Worm (Caenorhabditis elegans) whole organism, L3 larva: ENCODE data around the gene srh-195.

Source experiments
- ZK546.5 ChIP-seq: sonication (generic microtip); optimal IDR thresholded peaks from 2 replicates; lab custom pipeline; 2017; ENCODE audit warnings: missing biosample characterization, missing genetic modification characterization
- aly-2 ChIP-seq: fragments of 150-350 bp; optimal IDR thresholded peaks from 2 replicates; lab custom pipeline; 2014; ENCODE audit warnings: missing biosample characterization, missing genetic modification characterization
- ama-1 ChIP-seq: fragments of 150-350 bp; optimal IDR thresholded peaks from 2 replicates; lab custom pipeline; 2018
- ceh-82 ChIP-seq: fragments of 150-350 bp; optimal IDR thresholded peaks from 2 replicates; lab custom pipeline; 2014; ENCODE audit warnings: missing biosample characterization, missing genetic modification characterization
- ceh-9 ChIP-seq: sonication (generic microtip); optimal IDR thresholded peaks from 2 replicates; lab custom pipeline; 2018; ENCODE audit warnings: missing biosample characterization, missing genetic modification characterization
- daf-12 ChIP-seq: fragments of 150-350 bp; optimal IDR thresholded peaks from 2 replicates; lab custom pipeline; 2014; ENCODE audit warnings: missing biosample characterization, missing genetic modification reagents, missing genetic modification characterization
- egl-27 ChIP-seq: sonication (generic microtip); optimal IDR thresholded peaks from 4 replicates; lab custom pipeline; 2017; ENCODE audit warnings: missing biosample characterization, missing genetic modification reagents, missing genetic modification characterization
- egl-5 ChIP-seq: fragments of 150-350 bp; optimal IDR thresholded peaks from 2 replicates; lab custom pipeline; 2017; ENCODE audit warnings: missing biosample characterization, missing genetic modification reagents, missing genetic modification characterization, inconsistent platforms
- elt-2 ChIP-seq: sonication (generic microtip); optimal IDR thresholded peaks from 2 replicates; lab custom pipeline; 2016; ENCODE audit warnings: missing genetic modification reagents, mild to moderate bottlenecking, missing genetic modification characterization, missing compliant biosample characterization
- eor-1 ChIP-seq, 2 experiments: fragments of 150-350 bp; optimal IDR thresholded peaks; 2 replicates each; lab custom pipeline; 2014 to 2018; ENCODE audit warnings: missing biosample characterization in 2 of 2, missing genetic modification characterization in 2 of 2
- fkh-10 ChIP-seq: sonication (generic microtip); optimal IDR thresholded peaks from 2 replicates; lab custom pipeline; 2017; ENCODE audit warnings: missing biosample characterization, missing genetic modification reagents, missing genetic modification characterization
- fkh-2 ChIP-seq: fragments of 150-350 bp; optimal IDR thresholded peaks from 2 replicates; lab custom pipeline; 2014; ENCODE audit warnings: missing biosample characterization, missing genetic modification reagents, missing genetic modification characterization
- fos-1 ChIP-seq: fragments of 150-350 bp; optimal IDR thresholded peaks from 2 replicates; lab custom pipeline; 2014; ENCODE audit warnings: missing biosample characterization, missing genetic modification characterization
- hmg-11 ChIP-seq: sonication (generic microtip); optimal IDR thresholded peaks from 2 replicates; lab custom pipeline; 2016; ENCODE audit warnings: missing genetic modification characterization, missing compliant biosample characterization
- jun-1 ChIP-seq: fragments of 150-350 bp; optimal IDR thresholded peaks from 2 replicates; lab custom pipeline; 2014; ENCODE audit warnings: missing biosample characterization, missing genetic modification reagents, missing genetic modification characterization
- lin-15B ChIP-seq: fragments of 150-350 bp; optimal IDR thresholded peaks from 2 replicates; lab custom pipeline; 2014; ENCODE audit warnings: missing biosample characterization, missing genetic modification characterization
- lin-39 ChIP-seq: fragments of 150-350 bp; optimal IDR thresholded peaks from 2 replicates; lab custom pipeline; 2018; ENCODE audit warnings: missing biosample characterization, missing genetic modification reagents, missing genetic modification characterization
- mml-1 ChIP-seq: fragments of 150-350 bp; sonication (generic microtip); optimal IDR thresholded peaks from 3 replicates; lab custom pipeline; 2014; ENCODE audit warnings: missing biosample characterization, missing genetic modification characterization
- nfya-1 ChIP-seq: sonication (generic microtip); optimal IDR thresholded peaks from 2 replicates; lab custom pipeline; 2017; ENCODE audit warnings: missing genetic modification characterization, mild to moderate bottlenecking, missing compliant biosample characterization, antibody characterized with exemption, moderate library complexity; ENCODE audit not compliant: insufficient read depth
- nhr-12 ChIP-seq: fragments of 150-350 bp; optimal IDR thresholded peaks from 2 replicates; lab custom pipeline; 2014; ENCODE audit warnings: missing biosample characterization, missing genetic modification characterization
- nhr-23 ChIP-seq: fragments of 150-350 bp; optimal IDR thresholded peaks from 2 replicates; lab custom pipeline; 2014; ENCODE audit warnings: missing biosample characterization, missing genetic modification reagents, missing genetic modification characterization
- nhr-237 ChIP-seq: fragments of 150-350 bp; optimal IDR thresholded peaks from 2 replicates; lab custom pipeline; 2014; ENCODE audit warnings: missing biosample characterization, missing genetic modification characterization
- nhr-67 ChIP-seq: fragments of 150-350 bp; optimal IDR thresholded peaks from 2 replicates; lab custom pipeline; 2014; ENCODE audit warnings: missing biosample characterization, missing genetic modification characterization
- nhr-76 ChIP-seq: fragments of 150-350 bp; sonication (generic microtip); optimal IDR thresholded peaks from 5 replicates; lab custom pipeline; 2014; ENCODE audit warnings: missing biosample characterization, missing genetic modification characterization
- nhr-77 ChIP-seq: fragments of 150-350 bp; optimal IDR thresholded peaks from 2 replicates; lab custom pipeline; 2014; ENCODE audit warnings: missing biosample characterization, missing genetic modification characterization
- pha-4 ChIP-seq: fragments of 150-350 bp; optimal IDR thresholded peaks from 2 replicates; lab custom pipeline; 2014; ENCODE audit warnings: missing biosample characterization, missing genetic modification reagents, missing genetic modification characterization
- pqm-1 ChIP-seq: fragments of 150-350 bp; optimal IDR thresholded peaks from 2 replicates; lab custom pipeline; 2017; ENCODE audit warnings: missing biosample characterization, missing genetic modification characterization, inconsistent platforms
- skn-1 ChIP-seq: fragments of 150-350 bp; optimal IDR thresholded peaks from 2 replicates; lab custom pipeline; 2014; ENCODE audit warnings: missing biosample characterization, missing genetic modification characterization
- snpc-4 ChIP-seq: fragments of 150-350 bp; optimal IDR thresholded peaks from 2 replicates; lab custom pipeline; 2014; ENCODE audit warnings: missing biosample characterization, missing genetic modification characterization
- tbx-2 ChIP-seq: sonication (generic microtip); optimal IDR thresholded peaks from 2 replicates; lab custom pipeline; 2016; ENCODE audit warnings: mild to moderate bottlenecking, missing genetic modification characterization, missing compliant biosample characterization
- unc-39 ChIP-seq: sonication (generic microtip); optimal IDR thresholded peaks from 4 replicates; lab custom pipeline; 2017; ENCODE audit warnings: missing biosample characterization, missing genetic modification characterization
- unc-62 ChIP-seq: fragments of 150-350 bp; sonication (generic microtip); optimal IDR thresholded peaks from 4 replicates; lab custom pipeline; 2014; ENCODE audit warnings: missing biosample characterization, missing genetic modification reagents, missing genetic modification characterization
- ztf-4 ChIP-seq: fragments of 150-350 bp; optimal IDR thresholded peaks from 2 replicates; lab custom pipeline; 2014; ENCODE audit warnings: missing biosample characterization, missing genetic modification characterization

Gene srh-195

DNA sequence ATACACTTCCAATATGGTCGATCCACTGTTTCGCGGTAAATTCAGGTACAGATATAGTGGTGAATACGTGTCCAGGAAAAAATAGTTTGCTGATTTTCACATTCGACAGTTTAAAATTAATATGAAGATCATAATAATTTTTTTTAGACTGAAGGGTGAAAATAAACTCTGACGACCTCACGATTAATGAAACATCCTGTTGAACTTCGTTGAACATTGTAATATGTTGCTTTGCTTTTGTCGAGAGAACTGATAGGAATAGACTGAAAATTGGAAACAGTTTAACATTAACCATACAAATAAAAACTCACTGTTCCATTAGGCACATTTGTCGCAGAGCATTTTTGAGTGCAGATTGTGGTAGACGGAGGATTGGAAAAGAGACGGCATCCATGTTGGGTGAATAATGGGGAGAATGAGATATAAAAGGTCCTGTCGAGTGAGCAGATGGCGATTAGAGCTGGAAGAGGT, 23.2 kb downstream of the srh-195 start, which contains the start of gene fbxb-37:
TSS of gene fbxb-37 (minus strand) at position 421 of the 471 bp plus-strand sequence.
- TF ChIP-seq nhr-76 (tag; lab: Kevin White, UChicago) (no peak), nhr-77 (tag; lab: Kevin White, UChicago) (no peak), snpc-4 (tag; lab: Kevin White, UChicago) (no peak), ztf-4 (tag; lab: Kevin White, UChicago) (no peak)

ce11 chrII:2091972-2092371, 24.7 kb downstream of the srh-195 start, which contains the start of gene T16A1.10:
Gene T16A1.10, minus strand, starts transcription at chrII:2092094.
- TF ChIP-seq daf-12, result no peak
- no peak for TF ChIP-seq nhr-23 (tag; lab: Kevin White, UChicago)
- no peak for TF ChIP-seq eor-1 (tag; optimal IDR thresholded peaks at IDR 0.05; lab: Kevin White, UChicago)
- TF ChIP-seq snpc-4 (tag; lab: Kevin White, UChicago), result no peak
- no peak for TF ChIP-seq ZK546.5
- TF ChIP-seq egl-5 (tag; lab: Kevin White, UChicago), result no peak
- no peak for TF ChIP-seq lin-39 (tag; lab: Kevin White, UChicago)
- no peak for TF ChIP-seq ama-1 (lab: Kevin White, UChicago)
- TF ChIP-seq aly-2, result no peak
- TF ChIP-seq pha-4 (tag; lab: Kevin White, UChicago), result no peak
- TF ChIP-seq skn-1 (tag; lab: Kevin White, UChicago), result no peak
- no peak for TF ChIP-seq tbx-2 (tag; lab: Kevin White, UChicago)
- no peak for TF ChIP-seq nhr-12 (tag; lab: Kevin White, UChicago)
- TF ChIP-seq mml-1 (tag; lab: Kevin White, UChicago), result no peak
- no peak for TF ChIP-seq egl-27 (tag; lab: Kevin White, UChicago)
- TF ChIP-seq nhr-76 (tag; lab: Kevin White, UChicago), result no peak
- TF ChIP-seq nhr-237, result no peak
- TF ChIP-seq unc-39 (tag; lab: Kevin White, UChicago), result no peak
- TF ChIP-seq fos-1 (tag; lab: Kevin White, UChicago), result no peak
- no peak for TF ChIP-seq ceh-82 (tag; lab: Kevin White, UChicago)

DNA sequence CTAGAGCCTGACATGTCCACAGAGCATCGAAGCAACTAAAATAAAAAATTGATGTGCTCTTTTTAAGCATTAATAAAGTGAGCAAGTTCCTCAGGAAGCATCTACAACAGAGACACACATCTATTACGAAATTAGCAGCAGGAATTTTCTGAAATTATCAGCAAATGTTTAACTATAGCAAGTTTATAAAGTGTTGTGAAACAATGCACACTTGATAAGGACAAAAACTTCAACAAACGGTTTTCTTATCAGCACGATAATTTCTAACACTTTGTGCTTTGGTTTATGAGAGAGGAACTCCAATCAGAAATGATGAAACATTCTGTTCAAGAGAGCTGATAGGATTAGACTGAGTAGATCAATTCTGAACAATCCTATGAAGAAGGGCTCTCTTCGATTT, 26.1 kb downstream of the srh-195 start, which contains the start of gene trpl-5:
TSS of gene trpl-5 (minus strand) at position 32 of the 400 bp plus-strand sequence.
- TF ChIP-seq jun-1 (tag; lab: Kevin White, UChicago) (peak; percentile 23), lin-39 (tag; lab: Kevin White, UChicago) (no peak), skn-1 (tag; lab: Kevin White, UChicago) (no peak), fkh-10 (GFP tag; lab: Kevin White, UChicago) (no peak), elt-2 (tag; lab: Kevin White, UChicago) (peak; percentile 95), nhr-67 (tag; lab: Kevin White, UChicago) (no peak), egl-27 (tag; lab: Kevin White, UChicago) (no peak), ceh-82 (tag; lab: Kevin White, UChicago) (no peak), pqm-1 (tag; lab: Kevin White, UChicago) (peak; percentile 96)

ce11 chrII:2087206-2087605, 29.5 kb downstream of the srh-195 start:
- TF ChIP-seq lin-15B (no peak), nhr-12 (tag; lab: Kevin White, UChicago) (no peak), hmg-11 (tag; lab: Kevin White, UChicago) (no peak), pha-4 (tag; lab: Kevin White, UChicago) (no peak), fkh-2 (no peak), lin-39 (tag; lab: Kevin White, UChicago) (no peak), nhr-67 (tag; lab: Kevin White, UChicago) (no peak), nhr-23 (tag; lab: Kevin White, UChicago) (no peak), mml-1 (tag; lab: Kevin White, UChicago) (no peak)
- TF ChIP-seq, all 47 proteins: peak for 0

- TF ChIP-seq nfya-1 (tag; lab: Kevin White, UChicago), result no peak
- no peak for TF ChIP-seq ama-1 (lab: Kevin White, UChicago)
- no peak for TF ChIP-seq jun-1 (tag; lab: Kevin White, UChicago)
- TF ChIP-seq nhr-67 (tag; lab: Kevin White, UChicago), result no peak
- no peak for TF ChIP-seq ceh-9
- no peak for TF ChIP-seq unc-62
- no peak for TF ChIP-seq fkh-10 (GFP tag; lab: Kevin White, UChicago)
These were observed 32.9 kb downstream of the srh-195 start, which contains the start of the genes T16A1.5 and fbxc-49 for ce11 chrII:2083726-2084179. Gene T16A1.5, minus strand, starts transcription at chrII:2083826. Gene fbxc-49, plus strand, starts transcription at chrII:2084129.
